Worm (Caenorhabditis elegans): ENCODE measurements around the gene T27E4.7.

Gene T27E4.7

DNA sequence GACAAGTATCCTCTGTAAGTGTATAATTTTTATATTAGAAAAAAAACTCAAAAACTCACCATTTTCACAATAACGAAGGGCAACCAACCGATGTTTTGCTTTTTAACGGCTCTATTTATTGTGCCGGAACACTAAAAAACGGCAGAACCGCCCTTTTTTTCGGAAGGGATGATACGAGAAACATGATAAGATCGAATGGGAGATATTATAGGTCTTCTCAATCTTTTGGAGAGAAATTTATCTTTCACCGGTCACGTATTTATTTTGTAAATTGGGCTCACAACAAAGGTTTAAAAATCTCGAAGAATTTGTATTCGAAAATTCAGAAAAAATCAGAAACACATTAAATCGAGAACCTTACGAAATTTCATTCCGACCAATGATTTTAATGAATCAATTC is 21.4 kb downstream of the T27E4.7 start, which contains the start of gene swm-1:
swm-1 (minus strand) TSS at position 101 of the 400 bp plus-strand sequence.
- TF ChIP-seq drap-1 (GFP tag; optimal IDR thresholded peaks at IDR 0.05) (no peak), zip-8 (tag; optimal IDR thresholded peaks at IDR 0.05) (no peak), ham-2 (GFP tag; optimal IDR thresholded peaks at IDR 0.05) (no peak), hlh-1 (tag; optimal IDR thresholded peaks at IDR 0.05) (no peak), lsy-2 (tag; optimal IDR thresholded peaks at IDR 0.05) (no peak), blmp-1 (tag; optimal IDR thresholded peaks at IDR 0.05) (no peak), sem-2 (GFP tag; optimal IDR thresholded peaks at IDR 0.05) (no peak), nhr-2 (tag; optimal IDR thresholded peaks at IDR 0.05) (no peak), mls-2 (tag; optimal IDR thresholded peaks at IDR 0.05) (no peak), ceh-83 (GFP tag; optimal IDR thresholded peaks at IDR 0.05) (no peak)

DNA sequence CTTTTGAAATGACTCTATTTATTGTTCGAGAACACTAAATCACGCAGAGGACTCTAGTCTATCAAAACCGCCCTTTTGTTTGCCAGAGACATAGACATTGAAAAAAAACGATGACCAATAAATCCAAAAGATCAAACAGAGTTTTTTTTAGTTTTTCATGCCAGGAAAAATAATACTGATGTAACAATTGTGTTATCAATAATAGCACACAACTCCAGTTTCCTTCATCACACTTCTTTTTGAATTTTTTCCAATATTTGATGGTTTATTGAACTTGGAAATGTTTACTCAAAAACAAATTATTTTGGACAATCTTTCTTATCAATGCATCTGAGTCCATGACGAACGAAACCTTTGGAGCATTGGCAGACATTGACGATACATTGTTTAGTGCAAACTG is 22.2 kb downstream of the T27E4.7 start, which contains the start of gene C25E10.8:
C25E10.8 (minus strand) TSS at position 101 of the 400 bp plus-strand sequence.
- TF ChIP-seq sptf-1 (tag; optimal IDR thresholded peaks at IDR 0.05) (no peak), nhr-2 (tag; optimal IDR thresholded peaks at IDR 0.05) (no peak), bed-3 (GFP tag; optimal IDR thresholded peaks at IDR 0.05) (no peak), nhr-237 (tag; optimal IDR thresholded peaks at IDR 0.05) (no peak), ceh-43 (GFP tag; optimal IDR thresholded peaks at IDR 0.05) (no peak), ces-1 (GFP tag; optimal IDR thresholded peaks at IDR 0.05) (no peak), drap-1 (GFP tag; optimal IDR thresholded peaks at IDR 0.05) (no peak), ceh-83 (GFP tag; optimal IDR thresholded peaks at IDR 0.05) (no peak), lin-13 (tag; optimal IDR thresholded peaks at IDR 0.05) (no peak)

DNA sequence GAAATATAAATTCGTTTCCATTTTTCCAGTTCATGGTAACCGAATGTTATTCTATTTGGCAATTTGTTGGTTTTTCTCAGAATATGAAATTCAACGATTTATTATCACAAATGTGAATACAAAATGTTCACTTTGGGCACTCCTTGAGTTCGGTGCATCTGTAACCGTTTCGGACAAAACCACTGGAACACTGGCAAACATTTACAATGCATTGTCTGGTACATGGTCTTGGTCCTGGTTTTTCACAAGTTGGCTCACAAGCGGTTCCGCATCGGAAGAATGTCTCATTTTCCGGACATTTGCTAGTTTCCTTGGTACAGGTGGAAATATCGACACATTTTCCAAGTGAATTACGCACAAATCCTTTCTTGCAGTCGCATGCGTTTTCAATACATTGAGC is 22.9 kb downstream of the T27E4.7 start:
- no peak for TF ChIP-seq mls-2 (tag; optimal IDR thresholded peaks at IDR 0.05)

DNA sequence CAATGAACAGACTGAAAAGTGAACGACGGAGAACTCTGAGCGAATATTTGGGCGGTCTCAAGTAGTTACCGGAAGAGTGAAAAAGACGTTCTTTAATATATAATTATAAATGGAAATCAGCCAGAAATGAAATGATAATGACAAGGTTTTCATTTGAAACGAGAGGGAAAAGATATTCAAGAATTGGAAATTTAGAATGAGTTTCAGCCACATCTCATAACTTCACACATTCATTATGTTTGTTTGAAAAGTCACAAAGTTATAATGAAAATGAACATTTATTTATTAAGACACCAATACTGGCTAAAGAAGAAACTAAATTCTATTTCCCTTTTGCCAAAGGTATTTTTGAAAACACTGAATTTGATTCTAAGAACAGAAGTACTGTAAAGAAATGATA is 25.0 kb downstream of the T27E4.7 start, which contains the start of gene C25E10.7:
C25E10.7 (minus strand) TSS at position 101 of the 400 bp plus-strand sequence.
- TF ChIP-seq tbx-8 (GFP tag; optimal IDR thresholded peaks at IDR 0.05): no peak
- no peak for TF ChIP-seq nhr-76 (tag; optimal IDR thresholded peaks at IDR 0.05)
- TF ChIP-seq mep-1 (tag; optimal IDR thresholded peaks at IDR 0.05): no peak
- no peak for TF ChIP-seq lin-32 (GFP tag; optimal IDR thresholded peaks at IDR 0.05)
- TF ChIP-seq elt-1 (tag; optimal IDR thresholded peaks at IDR 0.05; ENCODE audit: borderline replicate concordance, insufficient read depth): no peak
- TF ChIP-seq sem-2 (GFP tag; optimal IDR thresholded peaks at IDR 0.05): no peak
- TF ChIP-seq ceh-43 (GFP tag; optimal IDR thresholded peaks at IDR 0.05): no peak
- TF ChIP-seq ztf-11 (tag; optimal IDR thresholded peaks at IDR 0.05): no peak

DNA sequence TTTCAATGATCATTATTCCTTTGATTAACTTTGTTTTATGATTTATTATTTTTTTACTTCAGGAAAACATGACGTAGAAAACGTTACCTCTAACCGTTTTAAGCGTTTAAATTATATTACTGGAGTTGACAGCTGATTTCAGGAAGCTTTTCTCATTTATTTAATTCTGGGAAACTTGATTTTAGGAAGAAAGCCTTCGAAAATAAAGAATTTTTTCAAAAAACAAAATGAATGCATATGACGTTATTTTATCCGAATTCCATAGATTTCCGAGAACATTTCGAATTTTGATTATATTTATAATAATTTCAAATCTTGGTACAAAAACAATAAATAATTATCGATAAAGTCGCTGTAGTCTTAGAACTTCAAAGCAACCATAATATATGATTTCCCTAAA is 26.9 kb downstream of the T27E4.7 start:
- no peak for TF ChIP-seq flh-1 (GFP tag; optimal IDR thresholded peaks at IDR 0.05)
- no peak for TF ChIP-seq mab-5 (tag; optimal IDR thresholded peaks at IDR 0.05)
- TF ChIP-seq drap-1 (GFP tag; optimal IDR thresholded peaks at IDR 0.05): no peak
- no peak for TF ChIP-seq lin-32 (GFP tag; optimal IDR thresholded peaks at IDR 0.05)
- TF ChIP-seq elt-1 (tag; optimal IDR thresholded peaks at IDR 0.05; ENCODE audit: borderline replicate concordance, insufficient read depth): no peak
- TF ChIP-seq lin-13 (tag; optimal IDR thresholded peaks at IDR 0.05): no peak
- TF ChIP-seq unc-120 (tag; optimal IDR thresholded peaks at IDR 0.05; ENCODE audit: poor library complexity, severe bottlenecking): no peak
- TF ChIP-seq unc-39 (tag; optimal IDR thresholded peaks at IDR 0.05): no peak
- no peak for TF ChIP-seq nhr-237 (tag; optimal IDR thresholded peaks at IDR 0.05)
- TF ChIP-seq cnd-1 (tag; optimal IDR thresholded peaks at IDR 0.05): no peak
- TF ChIP-seq ces-1 (GFP tag; optimal IDR thresholded peaks at IDR 0.05): no peak
- TF ChIP-seq elt-3 (tag; optimal IDR thresholded peaks at IDR 0.05): no peak
- no peak for TF ChIP-seq ceh-43 (GFP tag; optimal IDR thresholded peaks at IDR 0.05)
- no peak for TF ChIP-seq snpc-4 (tag; optimal IDR thresholded peaks at IDR 0.05)
- TF ChIP-seq sptf-1 (tag; optimal IDR thresholded peaks at IDR 0.05): no peak
- TF ChIP-seq nhr-28 (tag; optimal IDR thresholded peaks at IDR 0.05): no peak
- no peak for TF ChIP-seq blmp-1 (tag; optimal IDR thresholded peaks at IDR 0.05)
- no peak for TF ChIP-seq ztf-11 (tag; optimal IDR thresholded peaks at IDR 0.05)
- TF ChIP-seq mls-2 (tag; optimal IDR thresholded peaks at IDR 0.05): no peak
- no peak for TF ChIP-seq pha-4 (tag; optimal IDR thresholded peaks at IDR 0.05)

All from whole organism, mixed stage, embryonic.